Worm (Caenorhabditis elegans): ENCODE measurements around the gene C25B8.8.

C25B8.8 gene

ce11 chrX:6591674-6592073, 18.1 kb upstream of the C25B8.8 start (continued):
- TF ChIP-seq elt-2 (tag; optimal IDR thresholded peaks at IDR 0.05), result no peak
- TF ChIP-seq unc-130 (tag; optimal IDR thresholded peaks at IDR 0.05), result peak; percentile 44
- no peak for TF ChIP-seq xbp-1 (tag; optimal IDR thresholded peaks at IDR 0.05)
- peak; percentile 37 for TF ChIP-seq nhr-19 (GFP tag; conservative IDR thresholded peaks at IDR 0.05)
- TF ChIP-seq nhr-237 (tag; optimal IDR thresholded peaks at IDR 0.05), result no peak
- TF ChIP-seq lin-13 (GFP tag; optimal IDR thresholded peaks at IDR 0.05), result no peak
- peak; percentile 48 for TF ChIP-seq snu-23 (GFP tag; optimal IDR thresholded peaks at IDR 0.05)
- no peak for TF ChIP-seq egl-27 (tag; optimal IDR thresholded peaks at IDR 0.05)
- TF ChIP-seq nhr-28 (tag; optimal IDR thresholded peaks at IDR 0.05), result no peak
- no peak for TF ChIP-seq fkh-8 (tag; optimal IDR thresholded peaks at IDR 0.05)
- no peak for TF ChIP-seq ceh-90 (tag; optimal IDR thresholded peaks at IDR 0.05)
- no peak for TF ChIP-seq unc-30 (tag; optimal IDR thresholded peaks at IDR 0.05)
- TF ChIP-seq ceh-82 (tag; optimal IDR thresholded peaks at IDR 0.05), result no peak
- no peak for TF ChIP-seq F16B12.6 (tag; optimal IDR thresholded peaks at IDR 0.05)
- no peak for TF ChIP-seq aly-2 (tag; optimal IDR thresholded peaks at IDR 0.05)
- no peak for TF ChIP-seq zag-1 (tag; optimal IDR thresholded peaks at IDR 0.05)
- no peak for TF ChIP-seq isw-1 (GFP tag; IDR thresholded peaks at IDR 0.05)
- no peak for TF ChIP-seq aha-1 (tag; optimal IDR thresholded peaks at IDR 0.05)
- TF ChIP-seq dsc-1 (tag; optimal IDR thresholded peaks at IDR 0.05), result peak; percentile 33
- no peak for TF ChIP-seq blmp-1 (tag; optimal IDR thresholded peaks at IDR 0.05)
- no peak for TF ChIP-seq snpc-4 (tag; optimal IDR thresholded peaks at IDR 0.05)
- TF ChIP-seq hpl-2 (GFP tag; optimal IDR thresholded peaks at IDR 0.05), result no peak
- no peak for TF ChIP-seq efl-1 (optimal IDR thresholded peaks at IDR 0.05)
- peak in 1 of 2 experiments; percentile 60 for TF ChIP-seq efl-1 (GFP tag; optimal IDR thresholded peaks at IDR 0.05 in 1 of 2)
- no peak for TF ChIP-seq nhr-90 (tag; optimal IDR thresholded peaks at IDR 0.05; ENCODE audit: poor library complexity)
- TF ChIP-seq nhr-11 (tag; optimal IDR thresholded peaks at IDR 0.05), result no peak
- TF ChIP-seq mdl-1 (tag; optimal IDR thresholded peaks at IDR 0.05), result peak in 1 of 2 experiments; percentile 2

DNA sequence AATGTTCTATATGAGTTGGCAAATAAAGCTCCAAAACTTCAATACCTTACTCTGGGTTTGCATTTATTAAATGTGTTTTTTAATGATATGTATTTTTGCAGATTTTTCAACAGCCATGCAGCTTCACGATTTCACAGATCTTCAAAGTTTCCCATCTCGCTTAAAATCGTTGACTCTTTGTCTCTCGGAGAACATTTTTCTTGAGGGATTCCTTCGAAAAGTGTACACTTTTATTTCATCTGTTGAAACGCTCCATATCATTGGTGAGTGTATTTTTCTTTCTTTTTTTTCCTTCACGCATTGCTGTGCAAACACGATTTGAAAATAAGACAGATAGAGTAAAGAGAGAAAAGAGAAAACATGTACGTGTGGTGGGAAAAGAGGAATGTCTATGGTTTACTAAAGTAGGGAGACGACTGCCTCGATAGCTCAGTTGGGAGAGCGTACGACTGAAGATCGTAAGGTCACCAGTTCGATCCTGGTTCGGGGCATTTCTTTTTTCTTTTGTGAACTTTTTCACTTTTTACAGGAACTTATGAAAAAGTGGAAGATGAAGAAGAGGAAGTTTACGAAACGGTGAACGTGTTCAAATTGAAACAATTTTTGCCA, 16.5 kb upstream of the C25B8.8 start:
- TF ChIP-seq fkh-4 (tag; optimal IDR thresholded peaks at IDR 0.05; ENCODE audit: borderline replicate concordance), result no peak
- TF ChIP-seq nhr-77 (tag; optimal IDR thresholded peaks at IDR 0.05), result peak; percentile 60
- peak; percentile 33 for TF ChIP-seq elt-2 (tag; optimal IDR thresholded peaks at IDR 0.05)
- peak; percentile 64 for TF ChIP-seq rnt-1 (tag; optimal IDR thresholded peaks at IDR 0.05)
- TF ChIP-seq nhr-84 (tag; optimal IDR thresholded peaks at IDR 0.05), result no peak
- TF ChIP-seq unc-86 (tag; optimal IDR thresholded peaks at IDR 0.05), result peak; percentile 43
- TF ChIP-seq nhr-85 (tag), result peak; percentile 77
- TF ChIP-seq ets-5 (GFP tag; IDR thresholded peaks at IDR 0.05), result no peak
- TF ChIP-seq pax-3 (tag; optimal IDR thresholded peaks at IDR 0.05), result no peak
- peak; percentile 71 for TF ChIP-seq C16A3.4 (tag; optimal IDR thresholded peaks at IDR 0.05)
- peak; percentile 70 for TF ChIP-seq mep-1 (tag; optimal IDR thresholded peaks at IDR 0.05)
- TF ChIP-seq unc-30 (tag; optimal IDR thresholded peaks at IDR 0.05), result no peak
- TF ChIP-seq zip-4 (GFP tag; optimal IDR thresholded peaks at IDR 0.05), result peak; percentile 34
- TF ChIP-seq lir-3 (tag; optimal IDR thresholded peaks at IDR 0.05; ENCODE audit: poor library complexity), result peak; percentile 30
- no peak for TF ChIP-seq Y116A8C.19 (tag; optimal IDR thresholded peaks at IDR 0.05; ENCODE audit: borderline replicate concordance)
- no peak for TF ChIP-seq dpl-1 (GFP tag; optimal IDR thresholded peaks at IDR 0.05)
- TF ChIP-seq unc-62 (GFP tag; optimal IDR thresholded peaks at IDR 0.05), result no peak
- TF ChIP-seq sox-4 (tag; optimal IDR thresholded peaks at IDR 0.05), result no peak
- TF ChIP-seq nhr-90 (tag; optimal IDR thresholded peaks at IDR 0.05; ENCODE audit: poor library complexity), result peak; percentile 65
- TF ChIP-seq ztf-4 (tag; optimal IDR thresholded peaks at IDR 0.05), result peak; percentile 9
- no peak for TF ChIP-seq pag-3 (tag; optimal IDR thresholded peaks at IDR 0.05; ENCODE audit: borderline replicate concordance, insufficient read depth)
- no peak for TF ChIP-seq egl-13 (tag; optimal IDR thresholded peaks at IDR 0.05)
- TF ChIP-seq irx-1 (tag; optimal IDR thresholded peaks at IDR 0.05), result peak; percentile 58
- no peak for TF ChIP-seq nhr-28 (tag; optimal IDR thresholded peaks at IDR 0.05)
- peak; percentile 25 for TF ChIP-seq fkh-10 (GFP tag; optimal IDR thresholded peaks at IDR 0.05)
- no peak for TF ChIP-seq vab-15 (tag; optimal IDR thresholded peaks at IDR 0.05)
- TF ChIP-seq grh-1 (GFP tag; IDR thresholded peaks at IDR 0.05), result 0 out of 2 replicates have a peak, but pooled peaks have one; percentile 19
- no peak for TF ChIP-seq ama-1 (optimal IDR thresholded peaks at IDR 0.05)
- TF ChIP-seq mab-9 (GFP tag; IDR thresholded peaks at IDR 0.05), result no peak
- TF ChIP-seq lin-39 (tag; optimal IDR thresholded peaks at IDR 0.05), result no peak
- TF ChIP-seq ceh-82 (tag; optimal IDR thresholded peaks at IDR 0.05), result peak; percentile 43 to 55 (median 50)
